Fruit fly (Drosophila melanogaster): Measurements from ENCODE around the gene dl.

The dl gene

DNA sequence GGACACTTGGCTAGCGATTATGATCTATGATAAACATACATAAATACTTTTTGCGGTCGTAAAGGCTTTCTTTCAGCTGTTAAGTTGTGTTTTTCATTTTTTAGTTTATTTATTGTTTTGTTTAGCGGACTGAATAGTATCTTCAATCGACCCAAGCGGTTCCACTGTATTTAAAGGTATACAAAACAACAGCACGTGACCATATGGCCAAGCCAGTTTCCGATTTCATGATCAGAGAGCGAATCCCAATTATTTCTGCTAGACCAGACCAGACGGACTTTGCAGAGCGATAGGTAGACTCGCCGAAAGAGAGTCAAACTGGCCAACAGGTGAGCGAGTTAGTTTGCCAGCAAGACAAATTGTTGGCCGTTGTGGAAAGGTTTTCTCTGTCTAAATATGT, 21.4 kb upstream of the dl start, which contains the start of gene Sgt:
Gene Sgt, plus strand, starts transcription at position 80 of the 400 bp plus-strand sequence.
- TF ChIP-seq rn (GFP tag; IDR thresholded peaks at IDR 0.05) (no peak), CG17806 (tag; optimal IDR thresholded peaks at IDR 0.05) (no peak), CG15710 (tag; optimal IDR thresholded peaks at IDR 0.05) (no peak), CG8159 (tag; optimal IDR thresholded peaks at IDR 0.05) (no peak), CG13204 (GFP tag; optimal IDR thresholded peaks at IDR 0.05) (no peak), CG14655 (GFP tag; optimal IDR thresholded peaks at IDR 0.05) (no peak), fd96Ca (GFP tag; IDR thresholded peaks at IDR 0.05) (no peak), CG34367 (tag; optimal IDR thresholded peaks at IDR 0.05) (no peak), EcR (GFP tag; optimal IDR thresholded peaks at IDR 0.05) (no peak), gl (tag; optimal IDR thresholded peaks at IDR 0.05) (no peak), CG4496 (GFP tag; IDR thresholded peaks at IDR 0.05) (no peak), Pif1A (GFP tag; optimal IDR thresholded peaks at IDR 0.05) (no peak)

DNA sequence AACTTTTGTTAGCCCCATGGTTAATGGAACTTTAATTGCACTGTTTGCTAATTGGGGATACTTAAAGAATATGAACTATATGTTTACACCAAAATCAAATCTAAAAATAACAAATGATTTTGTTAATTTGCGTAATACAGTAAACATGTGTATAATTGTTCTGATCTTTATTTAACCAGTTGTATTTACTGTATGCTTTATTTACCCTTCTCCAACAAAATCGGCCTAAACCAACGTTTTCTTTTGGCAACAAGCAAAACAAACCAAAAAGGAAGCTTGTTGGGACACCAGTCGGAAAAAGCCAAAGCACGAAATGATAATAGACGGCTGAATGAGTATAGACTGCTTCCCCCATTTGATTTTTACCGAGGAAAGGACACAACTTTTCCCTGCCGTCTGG, 20.5 kb upstream of the dl start:
- no peak for TF ChIP-seq CG10348 (GFP tag; IDR thresholded peaks at IDR 0.05)
- no peak for TF ChIP-seq gl (tag; optimal IDR thresholded peaks at IDR 0.05)
- TF ChIP-seq rn (GFP tag; IDR thresholded peaks at IDR 0.05) = no peak
- TF ChIP-seq CG34367 (tag; optimal IDR thresholded peaks at IDR 0.05) = no peak
- TF ChIP-seq CG15710 (tag; optimal IDR thresholded peaks at IDR 0.05) = no peak
- TF ChIP-seq CG14655 (GFP tag; optimal IDR thresholded peaks at IDR 0.05) = no peak
- TF ChIP-seq Ets98B (GFP tag; IDR thresholded peaks at IDR 0.05) = no peak
- no peak for TF ChIP-seq EcR (GFP tag; optimal IDR thresholded peaks at IDR 0.05)
- no peak for TF ChIP-seq Snoo (tag; optimal IDR thresholded peaks at IDR 0.05)
- no peak for TF ChIP-seq fd96Ca (GFP tag; IDR thresholded peaks at IDR 0.05)
- no peak for TF ChIP-seq CG9948 (tag; optimal IDR thresholded peaks at IDR 0.05)
- TF ChIP-seq CG4496 (GFP tag; IDR thresholded peaks at IDR 0.05) = no peak
- TF ChIP-seq CG8159 (tag; optimal IDR thresholded peaks at IDR 0.05) = no peak
- no peak for TF ChIP-seq Pif1A (GFP tag; optimal IDR thresholded peaks at IDR 0.05)
- no peak for TF ChIP-seq CG17806 (tag; optimal IDR thresholded peaks at IDR 0.05)
- TF ChIP-seq CG8301 (tag; optimal IDR thresholded peaks at IDR 0.05) = no peak
- TF ChIP-seq Pif1B (GFP tag; optimal IDR thresholded peaks at IDR 0.05) = no peak

DNA sequence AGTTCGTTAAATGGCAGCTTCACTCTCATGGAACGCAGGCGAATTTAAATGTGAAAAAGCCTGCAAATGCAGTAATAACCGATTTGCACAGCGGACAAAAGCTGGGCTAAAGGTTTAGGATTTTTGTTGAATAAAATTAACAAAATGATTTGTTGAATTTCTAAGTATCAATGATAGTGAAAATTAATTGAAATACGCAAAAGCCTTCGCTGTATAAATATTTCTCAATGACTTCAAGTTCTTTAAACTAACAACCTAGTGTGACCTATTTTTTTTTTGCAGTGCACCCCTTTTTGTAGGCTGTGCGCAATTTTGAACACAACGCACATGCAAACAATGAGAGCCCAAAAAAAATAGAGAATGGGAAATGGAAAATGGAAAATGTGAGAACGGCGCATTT, 16.8 kb upstream of the dl start:
- TF ChIP-seq CG12605 (GFP tag; IDR thresholded peaks at IDR 0.05) (peak; percentile 38; the same call in 1 of the 2 replicates), Pif1A (GFP tag; optimal IDR thresholded peaks at IDR 0.05) (peak; percentile 34), CG13204 (GFP tag; optimal IDR thresholded peaks at IDR 0.05) (no peak), D1 (tag; optimal IDR thresholded peaks at IDR 0.05) (no peak), EcR (GFP tag; optimal IDR thresholded peaks at IDR 0.05) (no peak), CG8301 (tag; optimal IDR thresholded peaks at IDR 0.05) (peak; percentile 54), CG32121 (GFP tag; IDR thresholded peaks at IDR 0.05) (0 out of 2 replicates have a peak, but pooled peaks have one; percentile 48), CG9948 (tag; optimal IDR thresholded peaks at IDR 0.05) (peak; percentile 46), CG10348 (GFP tag; IDR thresholded peaks at IDR 0.05) (no peak), CG34367 (tag; optimal IDR thresholded peaks at IDR 0.05) (peak; percentile 28), CG4496 (GFP tag; IDR thresholded peaks at IDR 0.05) (peak; percentile 53), Pif1B (GFP tag; optimal IDR thresholded peaks at IDR 0.05) (no peak), fd96Ca (GFP tag; IDR thresholded peaks at IDR 0.05) (0 out of 3 replicates have a peak, but pooled peaks have one; percentile 12), Ets98B (GFP tag; IDR thresholded peaks at IDR 0.05) (no peak; the same call in 1 of the 2 replicates), CG14655 (GFP tag; optimal IDR thresholded peaks at IDR 0.05) (peak; percentile 56), rn (GFP tag; IDR thresholded peaks at IDR 0.05) (no peak), CG8159 (tag; optimal IDR thresholded peaks at IDR 0.05) (peak; percentile 44), gl (tag; optimal IDR thresholded peaks at IDR 0.05) (no peak), CG15710 (tag; optimal IDR thresholded peaks at IDR 0.05) (peak; percentile 49), CG17806 (tag; optimal IDR thresholded peaks at IDR 0.05) (peak; percentile 36), Snoo (tag; optimal IDR thresholded peaks at IDR 0.05) (no peak)

DNA sequence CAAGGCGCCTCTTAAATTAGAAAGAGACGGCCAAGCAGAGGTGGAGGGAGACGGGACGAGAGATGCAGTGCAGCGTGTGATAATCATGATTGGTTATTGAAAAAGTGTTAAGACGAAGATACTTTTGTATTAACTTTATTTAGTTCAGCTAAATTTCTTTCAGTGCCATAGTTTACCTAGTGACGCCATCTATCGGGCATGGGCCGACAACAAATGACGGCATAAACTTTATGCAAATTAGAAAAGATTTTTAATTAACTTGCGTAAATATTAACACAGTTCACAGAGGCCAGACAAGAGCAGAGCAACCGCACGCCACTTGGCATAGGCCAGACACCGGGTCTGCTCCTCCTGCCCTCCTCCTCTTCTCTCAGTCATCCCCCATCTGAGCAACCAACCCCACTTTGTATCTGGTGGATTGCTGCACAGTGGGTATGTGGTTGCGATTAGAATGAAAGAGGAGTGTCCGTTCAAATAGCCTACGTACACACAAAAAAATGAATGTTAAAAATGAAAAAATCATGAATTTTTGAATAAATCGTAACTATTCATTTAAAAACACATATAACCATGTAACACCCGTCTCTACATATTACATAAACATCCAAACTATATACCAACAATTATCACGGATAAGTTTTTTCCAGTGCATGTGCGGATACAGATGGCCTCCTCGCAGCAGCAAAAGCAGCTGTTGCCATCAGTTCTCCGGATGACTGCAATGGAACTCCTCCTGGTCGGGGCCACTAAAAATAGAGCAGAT, 15.9 kb upstream of the dl start:
- peak; percentile 70; the same call in 2 of the 3 replicates for TF ChIP-seq fd96Ca (GFP tag; IDR thresholded peaks at IDR 0.05)
- peak; percentile 48; the same call in 1 of the 2 replicates for TF ChIP-seq CG10348 (GFP tag; IDR thresholded peaks at IDR 0.05)
- TF ChIP-seq EcR (GFP tag; optimal IDR thresholded peaks at IDR 0.05) = no peak
- TF ChIP-seq Pif1A (GFP tag; optimal IDR thresholded peaks at IDR 0.05) = peak; percentile 81
- peak; percentile 65 for TF ChIP-seq Pif1B (GFP tag; optimal IDR thresholded peaks at IDR 0.05)
- peak; percentile 40; the same call in 1 of the 2 replicates for TF ChIP-seq rn (GFP tag; IDR thresholded peaks at IDR 0.05)
- no peak for TF ChIP-seq CG13204 (GFP tag; optimal IDR thresholded peaks at IDR 0.05)
- TF ChIP-seq CG4496 (GFP tag; IDR thresholded peaks at IDR 0.05) = peak; percentile 87
- peak; percentile 79; the same call in 1 of the 2 replicates for TF ChIP-seq CG12605 (GFP tag; IDR thresholded peaks at IDR 0.05)
- peak; percentile 77 for TF ChIP-seq CG15710 (tag; optimal IDR thresholded peaks at IDR 0.05)
- TF ChIP-seq CG17806 (tag; optimal IDR thresholded peaks at IDR 0.05) = peak; percentile 81
- TF ChIP-seq Snoo (tag; optimal IDR thresholded peaks at IDR 0.05) = peak; percentile 26
- TF ChIP-seq CG32121 (GFP tag; IDR thresholded peaks at IDR 0.05) = peak; percentile 80
- peak; percentile 88 for TF ChIP-seq CG8301 (tag; optimal IDR thresholded peaks at IDR 0.05)
- peak; percentile 86; the same call in 1 of the 2 replicates for TF ChIP-seq Ets98B (GFP tag; IDR thresholded peaks at IDR 0.05)
- peak; percentile 61 for TF ChIP-seq gl (tag; optimal IDR thresholded peaks at IDR 0.05)
- TF ChIP-seq CG14655 (GFP tag; optimal IDR thresholded peaks at IDR 0.05) = peak; percentile 87
- peak; percentile 53 for TF ChIP-seq D1 (tag; optimal IDR thresholded peaks at IDR 0.05)
- TF ChIP-seq CG9948 (tag; optimal IDR thresholded peaks at IDR 0.05) = peak; percentile 83
- peak; percentile 82 for TF ChIP-seq CG34367 (tag; optimal IDR thresholded peaks at IDR 0.05)
- TF ChIP-seq CG8159 (tag; optimal IDR thresholded peaks at IDR 0.05) = peak; percentile 82

DNA sequence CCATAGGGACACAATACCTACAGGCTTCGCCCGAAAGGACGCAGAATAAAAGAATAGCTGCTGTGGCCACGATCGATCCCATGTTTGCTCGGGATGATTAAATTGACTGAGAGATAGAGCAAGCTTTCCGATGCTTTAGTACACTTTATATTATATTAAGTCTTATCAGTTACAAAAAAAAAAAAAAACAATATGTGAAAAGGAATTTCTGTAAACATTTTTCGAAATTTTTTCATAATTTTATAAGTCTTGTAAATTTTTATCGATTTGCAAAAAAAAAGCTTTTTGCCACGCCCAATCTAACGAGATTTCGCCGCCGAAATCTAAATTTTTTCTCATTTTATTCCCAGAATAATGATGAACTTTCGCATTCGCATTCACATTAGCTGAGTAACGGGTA, 7.8 kb upstream of the dl start, which contains the start of gene CG18563:
Gene CG18563, minus strand, starts transcription at position 101 of the 400 bp plus-strand sequence.
- TF ChIP-seq CG8301 (tag; optimal IDR thresholded peaks at IDR 0.05) (no peak), CG9948 (tag; optimal IDR thresholded peaks at IDR 0.05) (no peak), CG34367 (tag; optimal IDR thresholded peaks at IDR 0.05) (no peak), rn (GFP tag; IDR thresholded peaks at IDR 0.05) (no peak), gl (tag; optimal IDR thresholded peaks at IDR 0.05) (no peak), CG32121 (GFP tag; IDR thresholded peaks at IDR 0.05) (no peak), Ets98B (GFP tag; IDR thresholded peaks at IDR 0.05) (no peak), CG13204 (GFP tag; optimal IDR thresholded peaks at IDR 0.05) (no peak), CG14655 (GFP tag; optimal IDR thresholded peaks at IDR 0.05) (no peak), CG15710 (tag; optimal IDR thresholded peaks at IDR 0.05) (no peak), EcR (GFP tag; optimal IDR thresholded peaks at IDR 0.05) (no peak), fd96Ca (GFP tag; IDR thresholded peaks at IDR 0.05) (no peak), D1 (tag; optimal IDR thresholded peaks at IDR 0.05) (no peak)

Measured in whole organism, pupa.